Worm (Caenorhabditis elegans): ENCODE results near the gene nspd-5.

ce11 chrII:4867476-4867875 lies 7.3 kb upstream of the nspd-5 start, which contains the start of gene col-17:
- TF ChIP-seq aly-2 (tag; optimal IDR thresholded peaks at IDR 0.05) (no peak), zag-1 (tag; optimal IDR thresholded peaks at IDR 0.05) (no peak), pag-3 (tag; optimal IDR thresholded peaks at IDR 0.05; ENCODE audit: borderline replicate concordance, insufficient read depth) (no peak), efl-1 (optimal IDR thresholded peaks at IDR 0.05) (no peak), efl-1 (GFP tag; optimal IDR thresholded peaks at IDR 0.05 in 1 of 2) (peak in 1 of 2 experiments; percentile 21), dsc-1 (tag; optimal IDR thresholded peaks at IDR 0.05) (no peak), snpc-4 (tag; optimal IDR thresholded peaks at IDR 0.05) (no peak)

All from whole organism, L1 larva.